Worm (Caenorhabditis elegans) whole organism, early embryonic: ENCODE data around the gene sftd-3.

ENCODE experiments used
- B0310.2 ChIP-seq: sonication (generic microtip); optimal IDR thresholded peaks from 2 replicates; lab custom pipeline; 2016; ENCODE audit warnings: mild to moderate bottlenecking, missing genetic modification characterization, missing compliant biosample characterization
- F13C5.2 ChIP-seq: sonication (generic microtip); optimal IDR thresholded peaks from 2 replicates; lab custom pipeline; 2017; ENCODE audit warnings: mild to moderate bottlenecking, missing genetic modification characterization, inconsistent platforms, missing compliant biosample characterization
- aly-1 ChIP-seq: sonication (generic microtip); optimal IDR thresholded peaks from 2 replicates; lab custom pipeline; 2016; ENCODE audit warnings: missing genetic modification characterization, missing compliant biosample characterization
- ama-1 ChIP-seq: fragments of 150-350 bp; optimal IDR thresholded peaks from 2 replicates; lab custom pipeline; 2014
- ceh-13 ChIP-seq: fragments of 200-800 bp; sonication (Bioruptor generic); optimal IDR thresholded peaks from 2 replicates; lab custom pipeline; 2018; ENCODE audit warnings: mild to moderate bottlenecking, missing genetic modification characterization, missing compliant biosample characterization
- ceh-36 ChIP-seq: sonication (generic microtip); optimal IDR thresholded peaks from 2 replicates; lab custom pipeline; 2016; ENCODE audit warnings: missing genetic modification characterization, inconsistent platforms, missing compliant biosample characterization
- ets-7 ChIP-seq: sonication (generic microtip); optimal IDR thresholded peaks from 2 replicates; lab custom pipeline; 2016; ENCODE audit warnings: missing genotype, missing genetic modification characterization, missing compliant biosample characterization
- flt-1 ChIP-seq: fragments of 200-800 bp; sonication (Bioruptor generic); IDR thresholded peaks from 2 replicates; pipeline ENCODE4 v1.3.6; 2022; ENCODE audit warnings: missing genetic modification characterization, missing compliant biosample characterization
- hmbx-1 ChIP-seq: sonication (generic microtip); optimal IDR thresholded peaks from 2 replicates; lab custom pipeline; 2016; ENCODE audit warnings: mild to moderate bottlenecking, missing genetic modification characterization, missing compliant biosample characterization
- hmg-4 ChIP-seq: fragments of 200-800 bp; sonication (Bioruptor generic); optimal IDR thresholded peaks from 2 replicates; lab custom pipeline; 2018; ENCODE audit warnings: mild to moderate bottlenecking, missing genetic modification characterization, missing compliant biosample characterization
- hnd-1 ChIP-seq: sonication (generic microtip); optimal IDR thresholded peaks from 2 replicates; lab custom pipeline; 2016; ENCODE audit warnings: missing genetic modification characterization, missing compliant biosample characterization
- pes-1 ChIP-seq: fragments of 200-800 bp; sonication (Bioruptor generic); IDR thresholded peaks from 2 replicates; pipeline ENCODE4 v1.3.6; 2022; ENCODE audit warnings: missing genetic modification reagents, missing genetic modification characterization, missing compliant biosample characterization
- scrt-1 ChIP-seq: fragments of 200-800 bp; sonication (Bioruptor generic); IDR thresholded peaks from 2 replicates; pipeline ENCODE4 v1.3.6; 2022; ENCODE audit warnings: missing genetic modification characterization, missing compliant biosample characterization
- sea-1 ChIP-seq: fragments of 200-800 bp; sonication (Bioruptor generic); conservative IDR thresholded peaks from 2 replicates; pipeline ENCODE4 v1.3.6; 2022; ENCODE audit warnings: missing genetic modification characterization, missing compliant biosample characterization
- tbx-11 ChIP-seq: fragments of 200-800 bp; sonication (Bioruptor generic); IDR thresholded peaks from 2 replicates; pipeline ENCODE4 v1.3.6; 2022; ENCODE audit warnings: missing genetic modification characterization, missing compliant biosample characterization
- tbx-37 ChIP-seq: fragments of 200-800 bp; sonication (Bioruptor generic); conservative IDR thresholded peaks from 2 replicates; pipeline ENCODE4 v1.3.6; 2022; ENCODE audit warnings: missing genetic modification reagents, missing genetic modification characterization, missing compliant biosample characterization
- tra-4 ChIP-seq: sonication (generic microtip); optimal IDR thresholded peaks from 2 replicates; lab custom pipeline; 2017; ENCODE audit warnings: missing genetic modification characterization, missing compliant biosample characterization

Gene sftd-3

DNA sequence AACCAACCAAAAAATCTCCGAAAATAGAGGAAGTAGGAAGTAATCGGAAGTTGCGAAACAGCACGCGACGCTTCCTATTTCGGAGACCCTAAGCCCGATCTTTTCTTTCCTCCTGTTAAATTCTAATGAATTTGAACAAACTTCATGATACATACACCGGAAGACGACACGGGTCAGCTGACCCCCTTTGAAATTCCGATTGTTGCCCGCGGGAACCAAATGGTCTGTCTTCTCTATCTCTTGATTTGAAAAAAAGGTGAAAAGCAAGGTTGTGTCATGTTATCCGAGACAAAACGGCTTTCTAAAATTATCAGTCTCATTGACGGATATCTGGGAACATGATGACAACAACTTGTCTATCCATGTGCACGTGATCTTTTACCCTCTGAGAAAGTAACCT is 4.9 kb downstream of the sftd-3 start:
- no peak for TF ChIP-seq B0310.2 (tag; lab: Kevin White, UChicago)
- TF ChIP-seq hnd-1 (tag; lab: Kevin White, UChicago), result no peak
- no peak for TF ChIP-seq hmbx-1 (tag; lab: Kevin White, UChicago)
- TF ChIP-seq aly-1 (tag; lab: Kevin White, UChicago), result no peak
- TF ChIP-seq pes-1 (GFP tag; lab: Robert Waterston, UW), result no peak
- TF ChIP-seq scrt-1, result no peak
- no peak for TF ChIP-seq flt-1 (GFP tag; lab: Robert Waterston, UW)
- TF ChIP-seq tbx-11 (GFP tag; lab: Robert Waterston, UW), result no peak
- TF ChIP-seq ets-7 (tag; lab: Kevin White, UChicago), result no peak
- TF ChIP-seq hmg-4 (GFP tag; lab: Kevin White, UChicago), result no peak
- TF ChIP-seq tra-4, result no peak
- no peak for TF ChIP-seq tbx-37 (GFP tag; lab: Robert Waterston, UW)
- TF ChIP-seq ceh-36 (tag; lab: Kevin White, UChicago), result no peak
- TF ChIP-seq sea-1 (GFP tag; lab: Robert Waterston, UW), result no peak
- no peak for TF ChIP-seq F13C5.2

- TF ChIP-seq scrt-1, result no peak
- TF ChIP-seq aly-1 (tag; lab: Kevin White, UChicago), result no peak
- TF ChIP-seq ets-7 (tag; lab: Kevin White, UChicago), result no peak
- no peak for TF ChIP-seq hmbx-1 (tag; lab: Kevin White, UChicago)
- TF ChIP-seq ama-1 (lab: Kevin White, UChicago), result no peak
- no peak for TF ChIP-seq hnd-1 (tag; lab: Kevin White, UChicago)
- no peak for TF ChIP-seq B0310.2 (tag; lab: Kevin White, UChicago)
- TF ChIP-seq tra-4, result no peak
- no peak for TF ChIP-seq hmg-4 (GFP tag; lab: Kevin White, UChicago)
- no peak for TF ChIP-seq tbx-11 (GFP tag; lab: Robert Waterston, UW)
- TF ChIP-seq tbx-37 (GFP tag; lab: Robert Waterston, UW), result no peak
- no peak for TF ChIP-seq flt-1 (GFP tag; lab: Robert Waterston, UW)
Measured at ce11 chrII:8956896-8957295, 7.1 kb downstream of the sftd-3 start.

DNA sequence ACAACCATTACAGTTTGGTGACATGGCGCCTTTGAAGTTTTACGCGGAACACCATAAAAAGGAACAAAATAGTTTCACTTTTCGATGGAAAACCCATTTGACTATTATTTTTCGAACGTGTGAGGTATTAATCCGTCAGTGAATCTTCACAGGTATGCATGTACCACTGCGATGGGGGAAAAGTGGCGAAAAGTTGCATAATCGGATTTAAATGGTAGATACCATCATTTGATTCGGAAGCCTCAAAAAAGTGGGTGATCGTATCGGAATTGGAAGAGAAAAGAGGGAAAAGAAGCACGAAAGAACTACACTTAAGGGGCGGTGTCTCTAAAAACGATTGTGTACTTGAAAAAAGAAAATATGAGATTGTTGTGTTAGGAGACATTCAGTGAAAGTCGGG is 10.2 kb downstream of the sftd-3 start:
- TF ChIP-seq pes-1 (GFP tag; lab: Robert Waterston, UW) (no peak), F13C5.2 (no peak), hmbx-1 (tag; lab: Kevin White, UChicago) (no peak), flt-1 (GFP tag; lab: Robert Waterston, UW) (no peak), B0310.2 (tag; lab: Kevin White, UChicago) (no peak), ceh-13 (GFP tag; lab: Kevin White, UChicago) (no peak), scrt-1 (no peak), tbx-37 (GFP tag; lab: Robert Waterston, UW) (no peak), hnd-1 (tag; lab: Kevin White, UChicago) (no peak), ets-7 (tag; lab: Kevin White, UChicago) (no peak), ama-1 (lab: Kevin White, UChicago) (no peak), tra-4 (no peak), sea-1 (GFP tag; lab: Robert Waterston, UW) (no peak), ceh-36 (tag; lab: Kevin White, UChicago) (no peak), hmg-4 (GFP tag; lab: Kevin White, UChicago) (no peak), aly-1 (tag; lab: Kevin White, UChicago) (no peak), tbx-11 (GFP tag; lab: Robert Waterston, UW) (no peak)

DNA sequence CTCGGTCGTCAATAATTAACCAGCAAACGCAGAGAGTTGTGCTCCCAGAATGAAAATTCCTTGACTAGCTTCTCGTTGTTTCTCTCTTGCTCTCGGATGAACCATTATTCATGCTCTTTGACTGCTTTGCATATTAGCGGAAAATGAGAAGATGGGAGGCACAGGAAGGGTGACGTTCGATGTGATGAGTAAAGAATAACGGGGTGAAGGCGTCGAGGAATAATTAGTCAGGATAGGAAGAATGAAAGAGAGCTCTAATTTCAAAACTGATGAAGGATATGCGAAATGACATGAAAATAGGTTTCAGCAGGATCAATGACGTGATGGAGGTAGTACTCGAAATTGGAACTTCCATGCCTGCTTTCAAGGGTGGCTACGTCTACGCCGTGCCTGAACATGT is 12.7 kb downstream of the sftd-3 start:
- TF ChIP-seq ama-1 (lab: Kevin White, UChicago) (no peak), pes-1 (GFP tag; lab: Robert Waterston, UW) (no peak), ceh-13 (GFP tag; lab: Kevin White, UChicago) (no peak)

DNA sequence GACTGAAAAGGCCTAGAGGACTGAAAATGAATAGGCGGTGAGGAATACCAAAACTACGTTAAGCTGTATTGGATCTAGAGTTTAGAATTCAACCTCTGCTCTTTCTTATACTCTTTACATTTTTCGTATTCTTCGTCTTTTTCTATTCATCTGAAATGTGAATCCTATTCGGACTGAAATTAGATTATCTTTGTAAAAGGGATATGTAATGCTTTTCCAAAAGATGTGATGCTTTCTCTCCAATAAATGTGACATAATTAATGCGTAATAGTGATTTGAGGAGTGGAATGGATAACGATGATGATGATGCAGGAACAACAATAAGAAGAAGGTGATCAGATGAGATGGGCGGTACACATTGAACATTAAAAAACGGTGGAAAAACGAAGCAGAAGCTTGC is 15.3 kb downstream of the sftd-3 start:
- TF ChIP-seq pes-1 (GFP tag; lab: Robert Waterston, UW) (no peak), scrt-1 (no peak), ceh-13 (GFP tag; lab: Kevin White, UChicago) (no peak), tbx-37 (GFP tag; lab: Robert Waterston, UW) (no peak), aly-1 (tag; lab: Kevin White, UChicago) (no peak), hnd-1 (tag; lab: Kevin White, UChicago) (no peak), ama-1 (lab: Kevin White, UChicago) (no peak), F13C5.2 (no peak), ceh-36 (tag; lab: Kevin White, UChicago) (no peak)

- no peak for TF ChIP-seq ceh-36 (tag; lab: Kevin White, UChicago)
- TF ChIP-seq B0310.2 (tag; lab: Kevin White, UChicago), result no peak
Measured at ce11 chrII:8947391-8947790, 16.6 kb downstream of the sftd-3 start, which contains the start of gene cutl-15. Gene cutl-15 (minus strand): TSS chrII:8947688.

DNA sequence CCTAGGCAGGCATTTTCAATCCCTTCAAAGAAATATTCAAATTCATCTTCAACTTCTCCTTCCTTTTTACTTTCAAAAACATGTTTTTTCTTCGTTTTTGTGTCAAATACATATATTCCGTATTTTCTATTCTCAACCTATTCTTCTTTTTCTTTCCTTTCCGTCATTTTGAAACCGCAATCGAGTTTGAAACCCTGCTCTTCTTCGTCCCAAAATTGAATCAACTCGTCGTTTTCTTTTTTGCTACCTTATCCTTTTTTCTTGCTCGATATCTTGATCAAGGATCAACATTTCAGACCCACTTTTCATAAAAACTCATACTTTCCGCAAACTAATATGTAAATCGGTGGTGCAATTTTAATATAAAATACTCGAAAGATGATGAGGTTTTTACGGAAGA is 18.8 kb downstream of the sftd-3 start:
- TF ChIP-seq F13C5.2 (no peak), scrt-1 (no peak), ceh-36 (tag; lab: Kevin White, UChicago) (no peak), tbx-37 (GFP tag; lab: Robert Waterston, UW) (no peak), hmbx-1 (tag; lab: Kevin White, UChicago) (no peak), ceh-13 (GFP tag; lab: Kevin White, UChicago) (no peak), hnd-1 (tag; lab: Kevin White, UChicago) (no peak), flt-1 (GFP tag; lab: Robert Waterston, UW) (no peak), tra-4 (no peak), ama-1 (lab: Kevin White, UChicago) (no peak), tbx-11 (GFP tag; lab: Robert Waterston, UW) (no peak), hmg-4 (GFP tag; lab: Kevin White, UChicago) (no peak), ets-7 (tag; lab: Kevin White, UChicago) (no peak), aly-1 (tag; lab: Kevin White, UChicago) (no peak), pes-1 (GFP tag; lab: Robert Waterston, UW) (no peak), sea-1 (GFP tag; lab: Robert Waterston, UW) (no peak), B0310.2 (tag; lab: Kevin White, UChicago) (no peak)
